Fruit fly (Drosophila melanogaster) whole organism, prepupa: ENCODE measurements around the gene Taf10b.
A peak's percentile ranks its signal among the peaks of the same experiment; 100 is the strongest.

Experiments used
- Blimp-1 ChIP-seq: fragments of 200-800 bp; sonication (Bioruptor generic); optimal IDR thresholded peaks from 3 replicates; lab custom pipeline; 2017; ENCODE audit warnings: missing biosample characterization, missing genetic modification characterization, mild to moderate bottlenecking, moderate library complexity, missing genetic modification reagents
- CG10631 ChIP-seq: fragments of 200-800 bp; sonication (Bioruptor generic); optimal IDR thresholded peaks from 2 replicates; lab custom pipeline; 2016; ENCODE audit warnings: missing biosample characterization, missing genetic modification characterization
- CG11762 ChIP-seq: fragments of 200-800 bp; sonication (Bioruptor generic); optimal IDR thresholded peaks from 3 replicates; lab custom pipeline; 2016; ENCODE audit warnings: missing biosample characterization, missing genetic modification characterization; ENCODE audit not compliant: insufficient read depth
- CG11902 ChIP-seq: fragments of 200-800 bp; sonication (Bioruptor generic); optimal IDR thresholded peaks from 3 replicates; lab custom pipeline; 2016; ENCODE audit warnings: missing biosample characterization, missing genetic modification characterization
- CG15336 ChIP-seq: fragments of 200-800 bp; sonication (Bioruptor generic); IDR thresholded peaks from 2 replicates; pipeline ENCODE4 v1.3.6; 2022; ENCODE audit warnings: missing biosample characterization, missing genetic modification characterization
- CG1621 ChIP-seq: fragments of 200-800 bp; sonication (Bioruptor generic); optimal IDR thresholded peaks from 3 replicates; lab custom pipeline; 2018; ENCODE audit warnings: missing biosample characterization, mild to moderate bottlenecking, missing genetic modification characterization
- CG3032 ChIP-seq: fragments of 200-800 bp; optimal IDR thresholded peaks from 2 replicates; lab custom pipeline; 2019; ENCODE audit warnings: missing biosample characterization, mild to moderate bottlenecking, missing genetic modification characterization, moderate library complexity
- CG31627 ChIP-seq: fragments of 200-800 bp; sonication (Bioruptor generic); optimal IDR thresholded peaks from 3 replicates; lab custom pipeline; 2016; ENCODE audit warnings: missing biosample characterization, missing genetic modification characterization
- CG32006 ChIP-seq: fragments of 200-800 bp; sonication (Bioruptor generic); optimal IDR thresholded peaks from 3 replicates; lab custom pipeline; 2017; ENCODE audit warnings: missing biosample characterization, mild to moderate bottlenecking, missing genetic modification characterization
- CG34406 ChIP-seq: fragments of 200-800 bp; sonication (Bioruptor generic); optimal IDR thresholded peaks from 3 replicates; lab custom pipeline; 2016; ENCODE audit warnings: missing biosample characterization, missing genetic modification characterization
- CG3919 ChIP-seq: fragments of 200-800 bp; sonication (Bioruptor generic); optimal IDR thresholded peaks from 3 replicates; lab custom pipeline; 2016; ENCODE audit warnings: missing biosample characterization, missing genetic modification characterization
- CG4318 ChIP-seq: fragments of 200-800 bp; sonication (Bioruptor generic); optimal IDR thresholded peaks from 3 replicates; lab custom pipeline; 2017; ENCODE audit warnings: missing biosample characterization, mild to moderate bottlenecking, missing genetic modification characterization
- CG6163 ChIP-seq: fragments of 200-800 bp; sonication (Bioruptor generic); IDR thresholded peaks from 3 replicates; pipeline ENCODE4 v1.3.6; 2022; ENCODE audit warnings: missing biosample characterization, missing genetic modification characterization
- CG6792 ChIP-seq: fragments of 200-800 bp; sonication (Bioruptor generic); optimal IDR thresholded peaks from 3 replicates; lab custom pipeline; 2016; ENCODE audit warnings: missing biosample characterization, missing genetic modification characterization
- CG6808 ChIP-seq: fragments of 200-800 bp; sonication (Bioruptor generic); optimal IDR thresholded peaks from 3 replicates; lab custom pipeline; 2017; ENCODE audit warnings: missing biosample characterization, missing genetic modification characterization, mild to moderate bottlenecking, moderate library complexity, missing genetic modification reagents
- CG6854 ChIP-seq: fragments of 200-800 bp; sonication (Bioruptor generic); optimal IDR thresholded peaks from 2 replicates; lab custom pipeline; 2017; ENCODE audit warnings: missing biosample characterization, mild to moderate bottlenecking, missing genetic modification characterization
- CG7368 ChIP-seq: fragments of 200-800 bp; sonication (Bioruptor generic); optimal IDR thresholded peaks from 3 replicates; lab custom pipeline; 2016; ENCODE audit warnings: missing biosample characterization, missing genetic modification characterization
- CG8119 ChIP-seq: fragments of 200-800 bp; sonication (Bioruptor generic); IDR thresholded peaks from 3 replicates; pipeline ENCODE4 v1.3.6; 2022; ENCODE audit warnings: missing biosample characterization, missing genetic modification characterization
- CG8632 ChIP-seq: fragments of 200-800 bp; sonication (Bioruptor generic); optimal IDR thresholded peaks from 3 replicates; lab custom pipeline; 2016; ENCODE audit warnings: missing biosample characterization, missing genetic modification characterization
- CG9139 ChIP-seq: fragments of 200-800 bp; sonication (Bioruptor generic); optimal IDR thresholded peaks from 3 replicates; lab custom pipeline; 2017; ENCODE audit warnings: missing biosample characterization, mild to moderate bottlenecking, missing genetic modification characterization
- Eip75B ChIP-seq: fragments of 200-800 bp; sonication (Bioruptor generic); optimal IDR thresholded peaks from 3 replicates; lab custom pipeline; 2016; ENCODE audit warnings: missing biosample characterization, missing genetic modification characterization
- Eip78C ChIP-seq: fragments of 200-800 bp; sonication (Bioruptor generic); peaks from one replicate; lab custom pipeline; 2016; ENCODE audit warnings: missing biosample characterization, missing genetic modification characterization
- Eip93F ChIP-seq: fragments of 200-800 bp; sonication (Bioruptor generic); optimal IDR thresholded peaks from 2 replicates; lab custom pipeline; 2016; ENCODE audit warnings: missing biosample characterization, mild to moderate bottlenecking, missing genetic modification characterization
- Ets21C ChIP-seq: fragments of 200-800 bp; sonication (Bioruptor generic); optimal IDR thresholded peaks from 3 replicates; lab custom pipeline; 2016; ENCODE audit warnings: missing biosample characterization, missing genetic modification characterization
- Ets96B ChIP-seq: fragments of 200-800 bp; optimal IDR thresholded peaks from 2 replicates; lab custom pipeline; 2019; ENCODE audit warnings: missing biosample characterization, mild to moderate bottlenecking, missing genetic modification characterization, moderate library complexity
- Gug ChIP-seq: fragments of 200-800 bp; sonication (Bioruptor generic); IDR thresholded peaks from 2 replicates; pipeline ENCODE4 v1.3.6; 2022; ENCODE audit warnings: missing biosample characterization, missing genetic modification characterization
- Hr38 ChIP-seq: sonication (Bioruptor generic); optimal IDR thresholded peaks from 2 replicates; lab custom pipeline; 2016; ENCODE audit warnings: missing biosample characterization, missing genetic modification characterization
- Hr39 ChIP-seq: fragments of 200-800 bp; sonication (Bioruptor generic); optimal IDR thresholded peaks from 2 replicates; lab custom pipeline; 2016; ENCODE audit warnings: missing biosample characterization, missing genetic modification characterization
- Hr4 ChIP-seq: fragments of 200-800 bp; sonication (Bioruptor generic); optimal IDR thresholded peaks from 3 replicates; lab custom pipeline; 2016; ENCODE audit warnings: missing biosample characterization, missing genetic modification characterization
- Met ChIP-seq: fragments of 200-800 bp; sonication (Bioruptor generic); optimal IDR thresholded peaks from 3 replicates; lab custom pipeline; 2016; ENCODE audit warnings: missing biosample characterization, missing genetic modification characterization
- OdsH ChIP-seq: fragments of 200-800 bp; sonication (Bioruptor generic); optimal IDR thresholded peaks from 3 replicates; lab custom pipeline; 2016; ENCODE audit warnings: missing biosample characterization, missing genetic modification characterization
- Smox ChIP-seq: fragments of 200-800 bp; sonication (Bioruptor generic); optimal IDR thresholded peaks from 3 replicates; lab custom pipeline; 2016; ENCODE audit warnings: missing biosample characterization, missing genetic modification characterization
- Sox102F ChIP-seq: fragments of 200-800 bp; sonication (Bioruptor generic); optimal IDR thresholded peaks from 2 replicates; lab custom pipeline; 2016; ENCODE audit warnings: missing biosample characterization, mild to moderate bottlenecking, missing genetic modification characterization
- Sox14 ChIP-seq: fragments of 200-800 bp; sonication (Bioruptor generic); optimal IDR thresholded peaks from 3 replicates; lab custom pipeline; 2016; ENCODE audit warnings: missing biosample characterization, missing genetic modification characterization
- Sox15 ChIP-seq: fragments of 200-800 bp; sonication (Bioruptor generic); optimal IDR thresholded peaks from 3 replicates; lab custom pipeline; 2016; ENCODE audit warnings: missing biosample characterization, missing genetic modification characterization
- achi ChIP-seq: fragments of 200-800 bp; sonication (Bioruptor generic); optimal IDR thresholded peaks from 3 replicates; lab custom pipeline; 2016; ENCODE audit warnings: missing biosample characterization, missing genetic modification characterization
- cyc ChIP-seq: fragments of 200-800 bp; sonication (Bioruptor generic); optimal IDR thresholded peaks from 3 replicates; lab custom pipeline; 2016; ENCODE audit warnings: missing biosample characterization, missing genetic modification characterization
- dsx ChIP-seq: fragments of 200-800 bp; optimal IDR thresholded peaks from 3 replicates; lab custom pipeline; 2019; ENCODE audit warnings: missing biosample characterization, mild to moderate bottlenecking, missing genetic modification characterization, moderate library complexity; ENCODE audit not compliant: poor library complexity, severe bottlenecking
- eg ChIP-seq: fragments of 200-800 bp; sonication (Bioruptor generic); IDR thresholded peaks from 3 replicates; pipeline ENCODE4 v1.3.6; 2022; ENCODE audit warnings: missing biosample characterization, missing genetic modification characterization
- esn ChIP-seq: fragments of 200-800 bp; sonication (Bioruptor generic); optimal IDR thresholded peaks from 2 replicates; lab custom pipeline; 2016; ENCODE audit warnings: missing biosample characterization, mild to moderate bottlenecking, missing genetic modification characterization, moderate library complexity
- fd59A ChIP-seq: fragments of 200-800 bp; sonication (Bioruptor generic); optimal IDR thresholded peaks from 2 replicates; lab custom pipeline; 2017; ENCODE audit warnings: missing biosample characterization, mild to moderate bottlenecking, missing genetic modification characterization, missing genetic modification reagents
- fkh ChIP-seq: fragments of 200-800 bp; sonication (Bioruptor generic); optimal IDR thresholded peaks from 3 replicates; lab custom pipeline; 2017; ENCODE audit warnings: missing biosample characterization, mild to moderate bottlenecking, missing genetic modification characterization, moderate library complexity
- lz ChIP-seq: fragments of 200-800 bp; sonication (Bioruptor generic); optimal IDR thresholded peaks from 3 replicates; lab custom pipeline; 2016; ENCODE audit warnings: missing biosample characterization, missing genetic modification characterization
- net ChIP-seq: fragments of 200-800 bp; sonication (Bioruptor generic); optimal IDR thresholded peaks from 3 replicates; lab custom pipeline; 2016; ENCODE audit warnings: missing biosample characterization, missing genetic modification characterization
- pdm3 ChIP-seq: fragments of 200-800 bp; sonication (Bioruptor generic); optimal IDR thresholded peaks from 3 replicates; lab custom pipeline; 2016; ENCODE audit warnings: missing biosample characterization, missing genetic modification characterization
- salr ChIP-seq, 2 experiments: fragments of 200-800 bp; sonication (Bioruptor generic); optimal IDR thresholded peaks; 3 replicates each; lab custom pipeline; 2016 to 2018; ENCODE audit warnings: missing biosample characterization in 2 of 2, missing genetic modification characterization in 2 of 2, mild to moderate bottlenecking in 1 of 2
- spab ChIP-seq: fragments of 200-800 bp; sonication (Bioruptor generic); optimal IDR thresholded peaks from 2 replicates; lab custom pipeline; 2017; ENCODE audit warnings: missing biosample characterization, mild to moderate bottlenecking, missing genetic modification characterization, missing genetic modification reagents
- ss ChIP-seq, 2 experiments: fragments of 200-800 bp; sonication (Bioruptor generic); optimal IDR thresholded peaks; 2 replicates in 1 of 2; 3 replicates in 1 of 2; lab custom pipeline; 2017 to 2018; ENCODE audit warnings: mild to moderate bottlenecking in 2 of 2, missing biosample characterization in 2 of 2, missing genetic modification characterization in 2 of 2, moderate library complexity in 1 of 2
- svp ChIP-seq: fragments of 200-800 bp; sonication (Bioruptor generic); peaks from one replicate; lab custom pipeline; 2016; ENCODE audit warnings: missing biosample characterization, missing genetic modification characterization
- topi ChIP-seq: fragments of 200-800 bp; sonication (Bioruptor generic); optimal IDR thresholded peaks from 3 replicates; lab custom pipeline; 2016; ENCODE audit warnings: missing biosample characterization, missing genetic modification characterization
- vri ChIP-seq: fragments of 200-800 bp; sonication (Bioruptor generic); optimal IDR thresholded peaks from 3 replicates; lab custom pipeline; 2016; ENCODE audit warnings: missing biosample characterization, mild to moderate bottlenecking, missing genetic modification characterization

Gene Taf10b

dm6 chr2L:2735539-2735938 is 32.1 kb downstream of the Taf10b start:
- TF ChIP-seq CG6163 (GFP tag; lab: Robert Waterston, UW) (peak; percentile 51; the same call in 2 of the 3 replicates), topi (no peak)

dm6 chr2L:2734946-2735345 is 32.7 kb downstream of the Taf10b start:
- no peak for TF ChIP-seq Eip93F
- TF ChIP-seq salr (GFP tag; optimal IDR thresholded peaks at IDR 0.05; lab: Kevin White, UChicago): peak in 1 of 2 experiments; percentile 4
- no peak for TF ChIP-seq CG7368 (GFP tag; lab: Kevin White, UChicago)
- TF ChIP-seq Ets21C: no peak
- TF ChIP-seq fd59A (GFP tag; lab: Kevin White, UChicago): no peak
- no peak for TF ChIP-seq Hr4
- no peak for TF ChIP-seq Smox (GFP tag; lab: Kevin White, UChicago)
- TF ChIP-seq CG6808 (GFP tag; lab: Kevin White, UChicago): no peak
- no peak for TF ChIP-seq CG15336
- TF ChIP-seq CG10631: peak; percentile 40
- TF ChIP-seq esn (GFP tag; lab: Kevin White, UChicago): no peak
- TF ChIP-seq CG3032 (tag; lab: Kevin White, UChicago): no peak
- TF ChIP-seq Met: no peak
- peak; percentile 72 for TF ChIP-seq Eip78C (GFP tag; lab: Kevin White, UChicago)
- TF ChIP-seq vri: no peak
- TF ChIP-seq CG1621 (tag; lab: Kevin White, UChicago): peak; percentile 11
- TF ChIP-seq spab (GFP tag; lab: Kevin White, UChicago): peak; percentile 3
- no peak for TF ChIP-seq Hr38 (GFP tag; lab: Kevin White, UChicago)
- no peak for TF ChIP-seq CG8632 (GFP tag; lab: Kevin White, UChicago)
- no peak for TF ChIP-seq Sox102F (GFP tag; lab: Kevin White, UChicago)
- peak; percentile 17 for TF ChIP-seq pdm3
- TF ChIP-seq Gug (GFP tag; lab: Robert Waterston, UW): no peak
- TF ChIP-seq CG3919 (GFP tag; lab: Kevin White, UChicago): peak; percentile 5
- TF ChIP-seq achi: peak; percentile 6
- no peak for TF ChIP-seq CG11762 (GFP tag; lab: Kevin White, UChicago)
- no peak for TF ChIP-seq CG11902
- no peak for TF ChIP-seq Sox14 (GFP tag; lab: Kevin White, UChicago)
- TF ChIP-seq Blimp-1 (GFP tag; lab: Kevin White, UChicago): no peak
- TF ChIP-seq net: no peak
- no peak for TF ChIP-seq lz (GFP tag; lab: Kevin White, UChicago)
- TF ChIP-seq CG6792 (GFP tag; lab: Kevin White, UChicago): no peak
- TF ChIP-seq Sox15 (GFP tag; lab: Kevin White, UChicago): no peak
- TF ChIP-seq CG6163 (GFP tag; lab: Robert Waterston, UW): no peak
- TF ChIP-seq fkh (GFP tag; lab: Kevin White, UChicago): no peak
- no peak for TF ChIP-seq cyc (GFP tag; lab: Kevin White, UChicago)
- TF ChIP-seq dsx (GFP tag; lab: Kevin White, UChicago): no peak
- no peak for TF ChIP-seq CG6854 (GFP tag; lab: Kevin White, UChicago)
- no peak for TF ChIP-seq Hr39 (GFP tag; lab: Kevin White, UChicago)
- no peak for TF ChIP-seq OdsH (GFP tag; lab: Kevin White, UChicago)
- TF ChIP-seq CG34406 (GFP tag; lab: Kevin White, UChicago): no peak
- TF ChIP-seq CG8119 (GFP tag; lab: Robert Waterston, UW): no peak
- no peak for TF ChIP-seq Eip75B
- TF ChIP-seq topi: no peak
- TF ChIP-seq CG32006: peak; percentile 32
- TF ChIP-seq Ets96B (tag; lab: Kevin White, UChicago): no peak
- no peak for TF ChIP-seq ss (GFP tag; optimal IDR thresholded peaks at IDR 0.05; lab: Kevin White, UChicago)
- TF ChIP-seq CG4318 (GFP tag; lab: Kevin White, UChicago): no peak
- no peak for TF ChIP-seq CG9139 (GFP tag; lab: Kevin White, UChicago)
- TF ChIP-seq CG31627 (GFP tag; lab: Kevin White, UChicago): no peak
- no peak for TF ChIP-seq eg (GFP tag; lab: Robert Waterston, UW)
- no peak for TF ChIP-seq svp (GFP tag; lab: Kevin White, UChicago)
